Fruit fly (Drosophila melanogaster): ENCODE results near the gene CG33269.
"Not testable (repeated sequence)": the region's sequence is repeated elsewhere in the genome, so short reads cannot be mapped to it uniquely, and the experiment has no call there.

Gene CG33269

dm6 chr3L:11596585-11597252 is 14.7 kb upstream of the CG33269 start, which contains the start of gene CG7368:
Gene CG7368, plus strand, starts transcription at chr3L:11597202.
- TF ChIP-seq dl (GFP tag; optimal IDR thresholded peaks at IDR 0.05; ENCODE audit: insufficient read depth in 1 of 2, partially characterized antibody in 2 of 2), result peak in 1 of 2 experiments; percentile 2
- TF ChIP-seq Dfd (GFP tag; optimal IDR thresholded peaks at IDR 0.05), result no peak

dm6 chr3L:11593778-11594177 is 11.8 kb upstream of the CG33269 start:
- TF ChIP-seq dsf (GFP tag; optimal IDR thresholded peaks at IDR 0.05; ENCODE audit: borderline replicate concordance), result no peak
- TF ChIP-seq foxo (GFP tag; optimal IDR thresholded peaks at IDR 0.05), result peak in 1 of 2 experiments; percentile 18
- peak; percentile 52 for TF ChIP-seq Sp1 (GFP tag; optimal IDR thresholded peaks at IDR 0.05)
- peak; percentile 23 for TF ChIP-seq HLH106 (tag; optimal IDR thresholded peaks at IDR 0.05)

- TF ChIP-seq dsf (GFP tag; optimal IDR thresholded peaks at IDR 0.05; ENCODE audit: borderline replicate concordance), result no peak
- TF ChIP-seq GATAd (GFP tag; optimal IDR thresholded peaks at IDR 0.05), result no peak
- no peak for TF ChIP-seq Mio (GFP tag; optimal IDR thresholded peaks at IDR 0.05)
- TF ChIP-seq woc (GFP tag; optimal IDR thresholded peaks at IDR 0.05), result no peak
- TF ChIP-seq foxo (GFP tag; optimal IDR thresholded peaks at IDR 0.05), result no peak
- TF ChIP-seq Hr83 (GFP tag; optimal IDR thresholded peaks at IDR 0.05; ENCODE audit: poor library complexity, severe bottlenecking), result no peak
- TF ChIP-seq Dif (GFP tag; optimal IDR thresholded peaks at IDR 0.05; ENCODE audit: partially characterized antibody), result no peak
- TF ChIP-seq brk (GFP tag; optimal IDR thresholded peaks at IDR 0.05), result no peak
- no peak for TF ChIP-seq Jra (GFP tag; optimal IDR thresholded peaks at IDR 0.05)
- no peak for TF ChIP-seq HLH106 (tag; optimal IDR thresholded peaks at IDR 0.05)
- no peak for TF ChIP-seq N (GFP tag; optimal IDR thresholded peaks at IDR 0.05)
- TF ChIP-seq CrebA (GFP tag; optimal IDR thresholded peaks at IDR 0.05; ENCODE audit: borderline replicate concordance), result no peak
- TF ChIP-seq Sp1 (GFP tag; optimal IDR thresholded peaks at IDR 0.05), result no peak
Observed at dm6 chr3L:11591803-11592202, 9.8 kb upstream of the CG33269 start.

dm6 chr3L:11591131-11591530 is 9.1 kb upstream of the CG33269 start, which contains the start of gene CG33268:
Gene CG33268, minus strand, starts transcription at chr3L:11591231.
- TF ChIP-seq jim (GFP tag; optimal IDR thresholded peaks at IDR 0.05) (no peak), foxo (GFP tag; optimal IDR thresholded peaks at IDR 0.05) (no peak), Jra (GFP tag; optimal IDR thresholded peaks at IDR 0.05) (no peak), CG9705 (GFP tag; optimal IDR thresholded peaks at IDR 0.05) (no peak), lola (GFP tag; optimal IDR thresholded peaks at IDR 0.05) (no peak), CrebA (GFP tag; optimal IDR thresholded peaks at IDR 0.05; ENCODE audit: borderline replicate concordance) (no peak), Hr83 (GFP tag; optimal IDR thresholded peaks at IDR 0.05; ENCODE audit: poor library complexity, severe bottlenecking) (no peak), Hnf4 (GFP tag; optimal IDR thresholded peaks at IDR 0.05) (no peak), GATAd (GFP tag; optimal IDR thresholded peaks at IDR 0.05) (no peak), br (GFP tag; optimal IDR thresholded peaks at IDR 0.05) (no peak), dl (GFP tag; optimal IDR thresholded peaks at IDR 0.05; ENCODE audit: insufficient read depth in 1 of 2, partially characterized antibody in 2 of 2) (no peak), woc (GFP tag; optimal IDR thresholded peaks at IDR 0.05) (no peak), rgr (GFP tag; optimal IDR thresholded peaks at IDR 0.05) (no peak), pan (optimal IDR thresholded peaks at IDR 0.05) (no peak), Abd-B (GFP tag; optimal IDR thresholded peaks at IDR 0.05) (no peak), Dfd (GFP tag; optimal IDR thresholded peaks at IDR 0.05) (no peak), Mio (GFP tag; optimal IDR thresholded peaks at IDR 0.05) (no peak), dsf (GFP tag; optimal IDR thresholded peaks at IDR 0.05; ENCODE audit: borderline replicate concordance) (no peak), Rel (GFP tag; optimal IDR thresholded peaks at IDR 0.05) (no peak), Rel (tag; optimal IDR thresholded peaks at IDR 0.05) (no peak), tai (GFP tag; optimal IDR thresholded peaks at IDR 0.05) (no peak)

dm6 chr3L:11589395-11589794 is 7.4 kb upstream of the CG33269 start, which contains the start of gene CG7377:
Gene CG7377, plus strand, starts transcription at chr3L:11589695.
- not testable (repeated sequence) for TF ChIP-seq usp (GFP tag; optimal IDR thresholded peaks at IDR 0.05); CrebA (GFP tag; optimal IDR thresholded peaks at IDR 0.05; ENCODE audit: borderline replicate concordance); Abd-B (GFP tag; optimal IDR thresholded peaks at IDR 0.05)

- TF ChIP-seq HLH106 (tag; optimal IDR thresholded peaks at IDR 0.05) (no peak), ey (GFP tag; optimal IDR thresholded peaks at IDR 0.05) (no peak), sage (GFP tag; optimal IDR thresholded peaks at IDR 0.05) (no peak), Sp1 (GFP tag; optimal IDR thresholded peaks at IDR 0.05) (no peak), usp (GFP tag; optimal IDR thresholded peaks at IDR 0.05) (no peak), Dif (GFP tag; optimal IDR thresholded peaks at IDR 0.05; ENCODE audit: partially characterized antibody) (no peak), sv (GFP tag; optimal IDR thresholded peaks at IDR 0.05) (no peak), Jra (GFP tag; optimal IDR thresholded peaks at IDR 0.05) (no peak), dl (GFP tag; optimal IDR thresholded peaks at IDR 0.05; ENCODE audit: insufficient read depth in 1 of 2, partially characterized antibody in 2 of 2) (no peak), br (GFP tag; optimal IDR thresholded peaks at IDR 0.05) (no peak), CG32264 (GFP tag; optimal IDR thresholded peaks at IDR 0.05) (no peak), Myc (optimal IDR thresholded peaks at IDR 0.05) (no peak), OdsH (GFP tag; optimal IDR thresholded peaks at IDR 0.05) (no peak), woc (GFP tag; optimal IDR thresholded peaks at IDR 0.05) (no peak), N (GFP tag; optimal IDR thresholded peaks at IDR 0.05) (no peak), pan (optimal IDR thresholded peaks at IDR 0.05) (no peak), dmrt93B (GFP tag; optimal IDR thresholded peaks at IDR 0.05) (no peak), Hnf4 (GFP tag; optimal IDR thresholded peaks at IDR 0.05) (no peak), Abd-B (GFP tag; optimal IDR thresholded peaks at IDR 0.05) (no peak), GATAd (GFP tag; optimal IDR thresholded peaks at IDR 0.05) (no peak)
Observed at dm6 chr3L:11588594-11588993, 6.6 kb upstream of the CG33269 start.
